Worm (Caenorhabditis elegans) whole organism, L4/young adult: Measurements from ENCODE around the gene C33A11.2.

Source experiments
- W03F9.2 ChIP-seq: fragments of 150-350 bp; optimal IDR thresholded peaks from 2 replicates; lab custom pipeline; 2014; ENCODE audit warnings: missing biosample characterization, missing genetic modification characterization
- dao-5 ChIP-seq: sonication (generic microtip); optimal IDR thresholded peaks from 2 replicates; lab custom pipeline; 2016; ENCODE audit warnings: missing genotype, missing genetic modification characterization, moderate library complexity, missing compliant biosample characterization
- him-1 ChIP-seq: sonication (generic microtip); optimal IDR thresholded peaks from 2 replicates; lab custom pipeline; 2016; ENCODE audit warnings: missing genotype, missing genetic modification reagents, missing genetic modification characterization, missing compliant biosample characterization

C33A11.2 gene

DNA sequence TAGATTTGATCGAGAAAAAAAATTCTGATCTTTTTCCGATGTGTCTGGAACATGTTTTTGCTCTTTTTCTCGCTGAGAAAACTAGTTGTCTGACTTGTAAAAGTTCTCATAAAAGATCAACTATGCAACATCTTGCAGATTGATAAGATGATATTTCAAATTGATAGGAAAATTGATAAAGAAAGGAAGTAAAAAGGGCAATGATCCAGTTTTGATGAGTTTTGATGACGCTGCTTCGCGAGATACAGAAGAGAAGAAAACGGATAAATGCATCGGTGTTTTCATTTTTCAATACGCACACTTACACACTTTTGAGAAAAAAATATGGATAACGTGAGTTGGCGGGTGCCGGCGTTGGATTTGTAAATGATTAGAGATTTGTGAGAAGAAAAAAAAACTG is 9.5 kb downstream of the C33A11.2 start:
- TF ChIP-seq him-1 (tag; lab: Kevin White, UChicago) (no peak), dao-5 (no peak), W03F9.2 (no peak)

ce11 chrX:15376580-15376979 is 10.8 kb downstream of the C33A11.2 start:
- TF ChIP-seq W03F9.2 (no peak), him-1 (tag; lab: Kevin White, UChicago) (no peak), dao-5 (no peak)

DNA sequence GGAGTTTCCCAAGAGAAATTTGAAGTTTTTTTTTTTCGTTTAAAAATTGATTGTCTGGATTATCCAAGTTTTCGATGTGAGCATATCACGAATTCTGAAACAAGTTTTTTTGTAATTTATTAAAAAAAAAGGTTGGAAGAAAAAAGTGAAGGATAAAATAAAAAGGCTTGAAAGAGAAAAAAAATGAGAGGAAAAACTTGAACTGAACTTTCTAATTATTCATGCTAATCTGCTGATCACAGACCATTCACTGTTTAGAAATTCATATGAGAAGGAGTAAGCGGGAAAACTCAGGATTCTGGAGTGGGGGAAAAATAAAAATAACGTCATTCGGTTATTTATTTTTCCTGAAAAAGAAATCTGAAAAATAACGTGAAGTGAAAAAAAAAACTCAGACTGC is 11.9 kb downstream of the C33A11.2 start, which contains the start of gene svh-5:
svh-5 (minus strand) TSS at position 101 of the 400 bp plus-strand sequence.
- TF ChIP-seq dao-5, result no peak
- no peak for TF ChIP-seq W03F9.2
- TF ChIP-seq him-1 (tag; lab: Kevin White, UChicago), result no peak

DNA sequence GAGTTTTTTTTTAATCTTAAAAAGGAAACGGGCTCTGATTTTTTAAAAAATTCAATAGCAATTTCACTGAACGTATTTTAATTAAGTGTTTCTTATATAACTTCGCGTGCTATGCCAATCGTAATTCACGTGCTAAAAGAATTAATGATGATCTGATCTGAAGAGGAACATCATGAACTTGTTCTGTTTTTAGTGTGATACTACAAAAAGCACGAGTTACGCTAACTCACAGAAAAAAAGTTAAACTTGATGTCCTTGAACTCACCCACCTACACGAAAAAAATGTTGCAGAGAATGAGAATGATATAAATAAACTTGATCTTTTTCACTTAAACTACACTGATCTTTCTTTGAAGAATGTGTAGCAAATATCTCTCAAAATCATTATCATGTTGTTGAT is 14.1 kb downstream of the C33A11.2 start:
- no peak for TF ChIP-seq W03F9.2
- no peak for TF ChIP-seq dao-5
- TF ChIP-seq him-1 (tag; lab: Kevin White, UChicago), result no peak

ce11 chrX:15380437-15380836 is 14.6 kb downstream of the C33A11.2 start:
- no peak for TF ChIP-seq W03F9.2

DNA sequence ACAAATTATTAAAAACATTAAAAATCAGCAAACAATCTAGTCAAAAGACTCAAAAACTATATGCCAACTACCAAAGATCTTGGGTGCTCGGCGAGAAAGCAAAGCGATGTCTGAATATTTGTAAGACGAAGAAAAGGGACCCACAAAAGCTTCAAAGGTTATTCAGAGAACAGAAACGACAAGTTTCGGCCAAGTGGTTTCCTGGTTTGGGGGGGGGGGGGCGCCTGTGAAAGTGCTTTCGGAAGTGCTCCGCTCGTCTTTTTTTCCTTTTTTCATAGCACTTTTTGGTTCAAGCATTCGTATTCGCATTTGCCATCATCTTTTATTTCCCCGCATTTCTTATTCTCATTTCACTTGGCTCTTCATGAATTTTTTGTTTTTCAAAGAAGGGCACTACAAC is 15.7 kb downstream of the C33A11.2 start:
- no peak for TF ChIP-seq dao-5
- TF ChIP-seq W03F9.2, result no peak

DNA sequence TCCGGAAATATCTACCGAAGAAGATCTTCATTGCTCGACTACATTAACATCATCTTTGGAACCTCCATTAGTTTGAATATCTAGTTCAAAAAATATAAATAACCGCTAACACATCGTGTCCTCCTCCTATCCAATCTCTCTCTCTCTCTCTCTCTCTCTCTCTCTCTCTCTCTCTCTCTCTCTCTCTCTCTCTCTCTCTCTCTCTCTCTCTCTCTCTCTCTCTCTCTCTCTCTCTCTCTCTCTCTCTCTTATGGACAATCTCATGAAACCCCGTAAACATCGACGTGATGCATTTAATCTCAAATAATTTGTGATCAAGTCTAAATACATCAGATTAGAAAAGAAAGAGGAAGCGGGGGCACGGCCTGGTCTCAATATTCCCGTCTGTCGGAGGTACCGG is 16.5 kb downstream of the C33A11.2 start:
- TF ChIP-seq W03F9.2, result no peak
- no peak for TF ChIP-seq dao-5
- no peak for TF ChIP-seq him-1 (tag; lab: Kevin White, UChicago)

DNA sequence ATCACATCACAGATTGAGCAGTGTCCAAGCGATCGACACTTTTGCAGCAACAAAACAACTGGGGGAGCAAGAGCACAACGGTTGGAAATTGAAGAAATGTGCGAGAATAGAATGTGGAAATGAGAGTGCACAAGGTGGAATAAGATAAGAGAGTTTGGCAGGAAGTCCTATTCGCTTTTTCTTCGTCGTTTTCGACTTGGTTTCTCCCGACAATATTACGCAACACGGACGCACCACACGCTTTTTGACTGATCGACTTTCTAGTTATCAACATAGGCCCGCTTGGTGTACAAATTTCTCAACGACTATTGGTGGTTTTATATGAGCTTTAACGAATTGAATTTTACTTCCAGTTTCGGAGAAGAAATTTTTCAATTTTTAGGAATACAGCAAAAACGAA is 17.1 kb downstream of the C33A11.2 start:
- TF ChIP-seq dao-5 (no peak), him-1 (tag; lab: Kevin White, UChicago) (no peak), W03F9.2 (no peak)

DNA sequence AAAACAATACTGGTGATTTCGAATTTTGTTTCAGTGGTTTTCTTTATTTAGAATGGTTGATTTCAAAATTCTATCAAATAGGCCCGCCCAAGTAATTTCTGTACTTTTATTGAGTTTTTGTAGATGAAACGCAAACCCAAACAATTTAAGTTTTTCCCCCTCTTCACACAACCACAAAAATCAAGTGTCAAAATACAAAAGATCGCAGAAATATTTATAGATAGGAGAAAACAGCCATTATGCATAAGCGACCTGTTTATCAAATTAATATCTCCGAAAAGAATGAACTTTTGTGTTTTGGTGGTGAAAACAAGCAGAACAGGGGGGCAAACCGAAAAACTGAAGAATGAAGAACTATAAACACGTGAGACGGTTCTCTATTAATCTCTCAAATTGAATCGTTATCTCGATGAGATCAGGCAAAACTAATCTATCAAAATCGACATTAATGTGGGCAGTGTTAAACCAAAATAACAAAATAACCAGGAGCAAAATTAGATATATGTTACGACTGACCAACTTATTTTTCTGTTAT is 18.4 kb downstream of the C33A11.2 start:
- TF ChIP-seq W03F9.2 (no peak), him-1 (tag; lab: Kevin White, UChicago) (no peak), dao-5 (no peak)

ce11 chrX:15385379-15385778 is 19.6 kb downstream of the C33A11.2 start:
- TF ChIP-seq W03F9.2 (no peak), dao-5 (no peak), him-1 (tag; lab: Kevin White, UChicago) (no peak)

- TF ChIP-seq dao-5 (no peak), him-1 (tag; lab: Kevin White, UChicago) (peak; percentile 71), W03F9.2 (no peak)
Observed at ce11 chrX:15385807-15386349, 20.1 kb downstream of the C33A11.2 start.

ce11 chrX:15388259-15388658 is 22.5 kb downstream of the C33A11.2 start:
- no peak for TF ChIP-seq dao-5
- TF ChIP-seq W03F9.2, result no peak
- TF ChIP-seq him-1 (tag; lab: Kevin White, UChicago), result no peak

DNA sequence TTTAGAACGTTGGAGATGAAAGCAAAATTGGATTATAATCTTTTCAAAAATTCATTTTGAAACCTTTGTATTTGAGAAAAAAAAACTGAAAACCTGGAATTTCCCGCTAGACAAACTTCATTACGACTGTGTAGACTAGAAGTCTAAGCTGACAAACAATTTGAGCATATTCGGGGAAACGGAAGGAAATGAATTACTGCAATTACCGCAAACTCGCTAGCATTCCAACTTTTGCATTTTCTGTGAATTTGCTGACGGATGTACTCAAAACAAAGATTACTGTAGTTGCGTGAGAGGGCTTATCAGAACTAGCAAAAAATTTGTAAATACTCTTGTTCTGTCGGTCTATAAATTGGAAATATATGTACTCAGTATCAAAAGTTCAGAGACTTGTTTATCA is 24.1 kb downstream of the C33A11.2 start:
- TF ChIP-seq W03F9.2, result no peak
- TF ChIP-seq him-1 (tag; lab: Kevin White, UChicago), result no peak
- no peak for TF ChIP-seq dao-5

- no peak for TF ChIP-seq W03F9.2
- no peak for TF ChIP-seq dao-5
- no peak for TF ChIP-seq him-1 (tag; lab: Kevin White, UChicago)
Observed at ce11 chrX:15392672-15393071, 26.9 kb downstream of the C33A11.2 start.

- TF ChIP-seq W03F9.2, result no peak
- peak; percentile 46 for TF ChIP-seq him-1 (tag; lab: Kevin White, UChicago)
- no peak for TF ChIP-seq dao-5
Observed at ce11 chrX:15395723-15396122, 29.9 kb downstream of the C33A11.2 start.

DNA sequence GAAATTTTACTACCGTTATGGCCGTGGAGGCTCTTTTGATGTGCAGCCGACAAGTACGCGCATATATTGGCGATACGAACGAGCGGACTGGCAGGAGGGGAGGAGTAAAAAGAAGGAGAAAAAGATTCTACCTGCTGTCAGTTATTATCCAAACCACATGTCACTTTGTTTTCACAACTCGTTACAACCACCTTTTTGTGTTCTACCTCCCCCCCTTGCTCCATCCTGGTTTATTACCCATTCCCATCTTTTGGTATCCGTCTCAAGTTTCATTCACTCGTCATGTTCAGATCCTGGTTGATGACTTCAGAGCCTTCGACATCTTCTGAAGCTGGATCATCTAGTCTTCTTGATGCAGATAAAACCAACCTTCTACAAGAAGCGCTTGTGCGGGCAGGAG is 41.8 kb downstream of the C33A11.2 start, which contains the start of gene psa-3:
psa-3 (plus strand) TSS at position 301 of the 400 bp plus-strand sequence.
- TF ChIP-seq dao-5 (no peak), him-1 (tag; lab: Kevin White, UChicago) (no peak), W03F9.2 (no peak)
